Worm (Caenorhabditis elegans) whole organism, young adult: ENCODE results near the gene T22E5.1.

ENCODE experiments used
- B0035.1 ChIP-seq: sonication (generic microtip); optimal IDR thresholded peaks from 2 replicates; lab custom pipeline; 2016; ENCODE audit warnings: missing genetic modification characterization, mild to moderate bottlenecking, missing compliant biosample characterization, missing genotype, missing genetic modification reagents
- C17E4.6 ChIP-seq: fragments of 200-800 bp; sonication (Bioruptor generic); IDR thresholded peaks from 2 replicates; pipeline ENCODE4 v1.3.6; 2022; ENCODE audit warnings: missing genetic modification reagents, missing genetic modification characterization, missing compliant biosample characterization
- D2030.7 ChIP-seq: fragments of 200-800 bp; sonication (Bioruptor generic); IDR thresholded peaks from 2 replicates; pipeline ENCODE4 v1.3.6; 2022; ENCODE audit warnings: missing genetic modification reagents, missing genetic modification characterization, missing compliant biosample characterization
- F52B5.7 ChIP-seq: sonication (generic microtip); optimal IDR thresholded peaks from 2 replicates; lab custom pipeline; 2016; ENCODE audit warnings: mild to moderate bottlenecking, missing genetic modification characterization, missing compliant biosample characterization
- F55B11.4 ChIP-seq: sonication (generic microtip); optimal IDR thresholded peaks from 2 replicates; lab custom pipeline; 2016; ENCODE audit warnings: missing compliant biosample characterization, missing genetic modification characterization, borderline replicate concordance; ENCODE audit not compliant: insufficient read depth
- F57C9.4 ChIP-seq: sonication (generic microtip); optimal IDR thresholded peaks from 2 replicates; lab custom pipeline; 2017; ENCODE audit warnings: mild to moderate bottlenecking, missing genetic modification characterization, missing compliant biosample characterization
- K12H6.12 ChIP-seq: fragments of 200-800 bp; sonication (Bioruptor generic); optimal IDR thresholded peaks from 2 replicates; lab custom pipeline; 2018; ENCODE audit warnings: mild to moderate bottlenecking, missing genetic modification characterization, missing compliant biosample characterization
- T07F8.4 ChIP-seq: sonication (generic microtip); optimal IDR thresholded peaks from 2 replicates; lab custom pipeline; 2016; ENCODE audit warnings: mild to moderate bottlenecking, missing genetic modification characterization, moderate library complexity, missing compliant biosample characterization
- Y56A3A.18 ChIP-seq: fragments of 200-800 bp; sonication (Bioruptor generic); IDR thresholded peaks from 2 replicates; pipeline ENCODE4 v1.3.6; 2022; ENCODE audit warnings: missing genetic modification reagents, missing genetic modification characterization, missing compliant biosample characterization
- Y67H2A.10 ChIP-seq: fragments of 200-800 bp; sonication (Bioruptor generic); conservative IDR thresholded peaks from 2 replicates; pipeline ENCODE4 v1.3.6; 2022; ENCODE audit warnings: missing genetic modification reagents, missing genetic modification characterization, missing compliant biosample characterization
- ama-1 ChIP-seq, 3 experiments: fragments of 150-350 bp in 1 of 3; sonication (generic microtip) in 2 of 3; optimal IDR thresholded peaks; 2 replicates each; lab custom pipeline; 2014 to 2018; ENCODE audit warnings: missing biosample characterization in 2 of 3, missing genetic modification characterization in 2 of 3, missing genetic modification reagents in 2 of 3
- aptf-2 ChIP-seq: fragments of 200-800 bp; sonication (Bioruptor generic); conservative IDR thresholded peaks from 2 replicates; pipeline ENCODE4 v1.3.6; 2022; ENCODE audit warnings: missing genetic modification reagents, missing genetic modification characterization, missing compliant biosample characterization
- atf-7 ChIP-seq: sonication (generic microtip); optimal IDR thresholded peaks from 2 replicates; lab custom pipeline; 2017; ENCODE audit warnings: mild to moderate bottlenecking, missing genetic modification characterization, missing compliant biosample characterization
- athp-1 ChIP-seq: sonication (generic microtip); optimal IDR thresholded peaks from 2 replicates; lab custom pipeline; 2017; ENCODE audit warnings: mild to moderate bottlenecking, missing genetic modification characterization, missing compliant biosample characterization
- attf-5 ChIP-seq: fragments of 200-800 bp; sonication (Bioruptor generic); optimal IDR thresholded peaks from 2 replicates; lab custom pipeline; 2018; ENCODE audit warnings: mild to moderate bottlenecking, missing genetic modification characterization, missing compliant biosample characterization
- attf-6 ChIP-seq: fragments of 200-800 bp; sonication (Bioruptor generic); IDR thresholded peaks from 2 replicates; pipeline ENCODE4 v1.3.6; 2022; ENCODE audit warnings: missing genetic modification reagents, missing genetic modification characterization, missing compliant biosample characterization
- ceh-100 ChIP-seq: fragments of 200-800 bp; sonication (Bioruptor generic); IDR thresholded peaks from 2 replicates; pipeline ENCODE4 v1.3.6; 2022; ENCODE audit warnings: missing genetic modification reagents, missing genetic modification characterization, missing compliant biosample characterization
- ceh-79 ChIP-seq: sonication (generic microtip); optimal IDR thresholded peaks from 2 replicates; lab custom pipeline; 2017; ENCODE audit warnings: mild to moderate bottlenecking, missing genetic modification characterization, missing compliant biosample characterization
- ceh-91 ChIP-seq: fragments of 200-800 bp; sonication (Bioruptor generic); IDR thresholded peaks from 2 replicates; pipeline ENCODE4 v1.3.6; 2022; ENCODE audit warnings: missing genetic modification reagents, missing genetic modification characterization, missing compliant biosample characterization
- chd-7 ChIP-seq: sonication (generic microtip); optimal IDR thresholded peaks from 2 replicates; lab custom pipeline; 2016; ENCODE audit warnings: mild to moderate bottlenecking, missing genetic modification characterization, moderate library complexity, missing compliant biosample characterization
- dpl-1 ChIP-seq: fragments of 150-350 bp; optimal IDR thresholded peaks from 2 replicates; lab custom pipeline; 2014; ENCODE audit warnings: missing biosample characterization, missing genetic modification reagents, missing genetic modification characterization
- efl-1 ChIP-seq: fragments of 150-350 bp; optimal IDR thresholded peaks from 2 replicates; lab custom pipeline; 2014; ENCODE audit warnings: missing biosample characterization, missing genetic modification reagents, missing genetic modification characterization
- hlh-12 ChIP-seq: sonication (generic microtip); optimal IDR thresholded peaks from 2 replicates; lab custom pipeline; 2016; ENCODE audit warnings: missing genetic modification characterization, missing compliant biosample characterization
- hmg-1.2 ChIP-seq: fragments of 200-800 bp; sonication (Bioruptor generic); IDR thresholded peaks from 2 replicates; pipeline ENCODE4 v1.3.6; 2022; ENCODE audit warnings: missing genetic modification reagents, missing genetic modification characterization, missing compliant biosample characterization
- hmg-20 ChIP-seq: fragments of 200-800 bp; sonication (Bioruptor generic); IDR thresholded peaks from 2 replicates; pipeline ENCODE4 v1.3.6; 2022; ENCODE audit warnings: missing genetic modification reagents, missing genetic modification characterization, missing compliant biosample characterization
- let-526 ChIP-seq: fragments of 200-800 bp; sonication (Bioruptor generic); IDR thresholded peaks from 2 replicates; pipeline ENCODE4 v1.3.6; 2022; ENCODE audit warnings: missing genetic modification reagents, missing genetic modification characterization, missing compliant biosample characterization
- lin-35 ChIP-seq, 3 experiments: fragments of 150-350 bp in 2 of 3; sonication (generic microtip) in 1 of 3; optimal IDR thresholded peaks; 2 replicates each; lab custom pipeline; 2014 to 2018; ENCODE audit warnings: missing biosample characterization in 3 of 3, missing genetic modification characterization in 3 of 3, missing genetic modification reagents in 3 of 3
- lin-54 ChIP-seq: fragments of 200-800 bp; sonication (Bioruptor generic); optimal IDR thresholded peaks from 2 replicates; lab custom pipeline; 2018; ENCODE audit warnings: mild to moderate bottlenecking, missing genetic modification characterization, missing compliant biosample characterization
- lir-1 ChIP-seq: fragments of 200-800 bp; sonication (Bioruptor generic); conservative IDR thresholded peaks from 2 replicates; pipeline ENCODE4 v1.3.6; 2022; ENCODE audit warnings: missing genetic modification reagents, missing genetic modification characterization, missing compliant biosample characterization
- madf-10 ChIP-seq: sonication (generic microtip); optimal IDR thresholded peaks from 2 replicates; lab custom pipeline; 2016; ENCODE audit warnings: mild to moderate bottlenecking, missing genetic modification characterization, missing compliant biosample characterization
- madf-8 ChIP-seq: fragments of 200-800 bp; sonication (Bioruptor generic); conservative IDR thresholded peaks from 2 replicates; pipeline ENCODE4 v1.3.6; 2022; ENCODE audit warnings: missing genetic modification reagents, missing genetic modification characterization, missing compliant biosample characterization
- mes-4 ChIP-seq: sonication (generic microtip); optimal IDR thresholded peaks from 2 replicates; lab custom pipeline; 2016; ENCODE audit warnings: missing genotype, missing genetic modification characterization, missing compliant biosample characterization
- nfya-1 ChIP-seq: sonication (generic microtip); optimal IDR thresholded peaks from 2 replicates; lab custom pipeline; 2017; ENCODE audit warnings: antibody characterized with exemption, missing compliant biosample characterization, missing genetic modification characterization, borderline replicate concordance; ENCODE audit not compliant: insufficient read depth
- nfya-2 ChIP-seq: fragments of 200-800 bp; sonication (Bioruptor generic); IDR thresholded peaks from 2 replicates; pipeline ENCODE4 v1.3.6; 2022; ENCODE audit warnings: missing genetic modification reagents, missing genetic modification characterization, missing compliant biosample characterization
- nfyb-1 ChIP-seq: fragments of 200-800 bp; sonication (Bioruptor generic); IDR thresholded peaks from 2 replicates; pipeline ENCODE4 v1.3.6; 2022; ENCODE audit warnings: missing genetic modification reagents, missing genetic modification characterization, missing compliant biosample characterization
- nhr-120 ChIP-seq: fragments of 200-800 bp; sonication (Bioruptor generic); IDR thresholded peaks from 2 replicates; pipeline ENCODE4 v1.3.6; 2022; ENCODE audit warnings: missing genetic modification characterization, missing compliant biosample characterization
- nhr-179 ChIP-seq: sonication (generic microtip); optimal IDR thresholded peaks from 2 replicates; lab custom pipeline; 2016; ENCODE audit warnings: mild to moderate bottlenecking, missing genetic modification characterization, missing compliant biosample characterization
- nhr-90 ChIP-seq: sonication (generic microtip); optimal IDR thresholded peaks from 2 replicates; lab custom pipeline; 2016; ENCODE audit warnings: missing genotype, mild to moderate bottlenecking, missing genetic modification characterization, missing compliant biosample characterization
- rcor-1 ChIP-seq: fragments of 200-800 bp; sonication (Bioruptor generic); IDR thresholded peaks from 2 replicates; pipeline ENCODE4 v1.3.6; 2022; ENCODE audit warnings: missing genetic modification reagents, missing genetic modification characterization, missing compliant biosample characterization
- repo-1 ChIP-seq: sonication (generic microtip); optimal IDR thresholded peaks from 2 replicates; lab custom pipeline; 2017; ENCODE audit warnings: mild to moderate bottlenecking, missing genetic modification characterization, missing compliant biosample characterization
- sea-2 ChIP-seq: fragments of 200-800 bp; sonication (Bioruptor generic); IDR thresholded peaks from 2 replicates; pipeline ENCODE4 v1.3.6; 2022; ENCODE audit warnings: missing genetic modification characterization, missing compliant biosample characterization
- zim-3 ChIP-seq: sonication (generic microtip); optimal IDR thresholded peaks from 2 replicates; lab custom pipeline; 2017; ENCODE audit warnings: mild to moderate bottlenecking, missing genetic modification characterization, moderate library complexity, missing compliant biosample characterization
- ztf-28 ChIP-seq: fragments of 200-800 bp; sonication (Bioruptor generic); IDR thresholded peaks from 2 replicates; pipeline ENCODE4 v1.3.6; 2022; ENCODE audit warnings: missing genetic modification reagents, missing genetic modification characterization, missing compliant biosample characterization
- ztf-3 ChIP-seq: fragments of 200-800 bp; sonication (Bioruptor generic); optimal IDR thresholded peaks from 2 replicates; lab custom pipeline; 2018; ENCODE audit warnings: mild to moderate bottlenecking, missing genetic modification characterization, missing compliant biosample characterization
- ztf-6 ChIP-seq: fragments of 200-800 bp; sonication (Bioruptor generic); IDR thresholded peaks from 2 replicates; pipeline ENCODE4 v1.3.6; 2022; ENCODE audit warnings: missing genetic modification reagents, missing genetic modification characterization, missing compliant biosample characterization

Gene T22E5.1

ce11 chrX:6437545-6437944 is 24.9 kb downstream of the T22E5.1 start, which contains the start of gene K10C2.8:
TSS of gene K10C2.8 (minus strand) at chrX:6437645.
- TF ChIP-seq madf-8 (GFP tag; lab: Robert Waterston, UW) (no peak), attf-5 (no peak), F57C9.4 (tag; lab: Kevin White, UChicago) (no peak), ceh-100 (no peak), nfyb-1 (no peak), zim-3 (tag; lab: Kevin White, UChicago) (no peak), repo-1 (tag; lab: Kevin White, UChicago) (no peak), nfya-2 (GFP tag; lab: Robert Waterston, UW) (no peak), chd-7 (tag; lab: Kevin White, UChicago) (no peak), efl-1 (GFP tag; lab: Kevin White, UChicago) (no peak), ama-1 (optimal IDR thresholded peaks at IDR 0.05; lab: Kevin White, UChicago) (no peak), ama-1 (GFP tag; optimal IDR thresholded peaks at IDR 0.05; lab: Kevin White, UChicago) (no peak), athp-1 (tag; lab: Kevin White, UChicago) (no peak), Y56A3A.18 (GFP tag; lab: Robert Waterston, UW) (no peak), ztf-28 (no peak), B0035.1 (tag; lab: Kevin White, UChicago) (no peak), atf-7 (tag; lab: Kevin White, UChicago) (no peak), ceh-79 (tag; lab: Kevin White, UChicago) (no peak), hmg-1.2 (GFP tag; lab: Robert Waterston, UW) (no peak), F55B11.4 (tag; lab: Kevin White, UChicago) (no peak)

ce11 chrX:6440464-6440863 is 27.8 kb downstream of the T22E5.1 start, which contains the start of gene K10C2.14:
TSS of gene K10C2.14 (minus strand) at chrX:6440564.
- TF ChIP-seq ztf-3 (GFP tag; lab: Kevin White, UChicago), result no peak
- no peak for TF ChIP-seq lir-1 (GFP tag; lab: Robert Waterston, UW)
- TF ChIP-seq ztf-6 (GFP tag; lab: Robert Waterston, UW), result no peak
- TF ChIP-seq lin-35 (GFP tag; optimal IDR thresholded peaks at IDR 0.05; lab: Kevin White, UChicago), result no peak
- TF ChIP-seq nfya-1 (tag; lab: Kevin White, UChicago), result no peak
- no peak for TF ChIP-seq nfya-2 (GFP tag; lab: Robert Waterston, UW)
- TF ChIP-seq T07F8.4 (tag; lab: Kevin White, UChicago), result no peak
- TF ChIP-seq nhr-179 (tag; lab: Kevin White, UChicago), result no peak
- no peak for TF ChIP-seq madf-10 (tag; lab: Kevin White, UChicago)
- TF ChIP-seq lin-54 (GFP tag; lab: Kevin White, UChicago), result no peak
- no peak for TF ChIP-seq nhr-90 (tag; lab: Kevin White, UChicago)
- TF ChIP-seq ceh-91 (GFP tag; lab: Robert Waterston, UW), result no peak
- no peak for TF ChIP-seq Y67H2A.10 (GFP tag; lab: Robert Waterston, UW)
- TF ChIP-seq C17E4.6 (GFP tag; lab: Robert Waterston, UW), result no peak
- no peak for TF ChIP-seq let-526 (GFP tag; lab: Robert Waterston, UW)

ce11 chrX:6443373-6443772 is 30.7 kb downstream of the T22E5.1 start, which contains the start of gene K10C2.7:
TSS of gene K10C2.7 (minus strand) at chrX:6443473.
- TF ChIP-seq aptf-2 (GFP tag; lab: Robert Waterston, UW) (no peak), hlh-12 (tag; lab: Kevin White, UChicago) (no peak), sea-2 (GFP tag; lab: Robert Waterston, UW) (no peak), mes-4 (no peak), K12H6.12 (tag; lab: Kevin White, UChicago) (no peak), nhr-120 (GFP tag; lab: Robert Waterston, UW) (no peak), nfyb-1 (no peak), hmg-20 (GFP tag; lab: Robert Waterston, UW) (no peak), dpl-1 (GFP tag; lab: Kevin White, UChicago) (no peak), attf-6 (GFP tag; lab: Robert Waterston, UW) (no peak), D2030.7 (GFP tag; lab: Robert Waterston, UW) (no peak), F55B11.4 (tag; lab: Kevin White, UChicago) (no peak), rcor-1 (GFP tag; lab: Robert Waterston, UW) (no peak), F52B5.7 (no peak)
